Worm (Caenorhabditis elegans) whole organism, young adult: ENCODE measurements around the gene srh-42.

ENCODE experiments used
- B0019.2 ChIP-seq: fragments of 200-800 bp; sonication (Bioruptor generic); conservative IDR thresholded peaks from 2 replicates; pipeline ENCODE4 v1.3.6; 2022; ENCODE audit warnings: missing genetic modification reagents, missing genetic modification characterization, missing compliant biosample characterization
- B0035.1 ChIP-seq: sonication (generic microtip); optimal IDR thresholded peaks from 2 replicates; lab custom pipeline; 2016; ENCODE audit warnings: missing genetic modification characterization, mild to moderate bottlenecking, missing compliant biosample characterization, missing genotype, missing genetic modification reagents
- B0336.3 ChIP-seq: fragments of 200-800 bp; sonication (Bioruptor generic); IDR thresholded peaks from 2 replicates; pipeline ENCODE4 v1.3.6; 2022; ENCODE audit warnings: missing genetic modification characterization, missing compliant biosample characterization
- F33H1.4 ChIP-seq: fragments of 200-800 bp; sonication (Bioruptor generic); IDR thresholded peaks from 2 replicates; pipeline ENCODE4 v1.3.6; 2022; ENCODE audit warnings: missing genetic modification reagents, missing genetic modification characterization, missing compliant biosample characterization
- F39B2.1 ChIP-seq: fragments of 200-800 bp; sonication (Bioruptor generic); IDR thresholded peaks from 2 replicates; pipeline ENCODE4 v1.3.6; 2022; ENCODE audit warnings: missing genetic modification reagents, missing genetic modification characterization, missing compliant biosample characterization
- F52B5.7 ChIP-seq: sonication (generic microtip); optimal IDR thresholded peaks from 2 replicates; lab custom pipeline; 2016; ENCODE audit warnings: mild to moderate bottlenecking, missing genetic modification characterization, missing compliant biosample characterization
- F57A8.1 ChIP-seq: fragments of 200-800 bp; sonication (Bioruptor generic); optimal IDR thresholded peaks from 2 replicates; lab custom pipeline; 2018; ENCODE audit warnings: mild to moderate bottlenecking, missing genetic modification characterization, moderate library complexity, missing compliant biosample characterization
- T07F8.4 ChIP-seq: sonication (generic microtip); optimal IDR thresholded peaks from 2 replicates; lab custom pipeline; 2016; ENCODE audit warnings: mild to moderate bottlenecking, missing genetic modification characterization, moderate library complexity, missing compliant biosample characterization
- Y53G8AR.9 ChIP-seq: fragments of 200-800 bp; sonication (Bioruptor generic); conservative IDR thresholded peaks from 2 replicates; pipeline ENCODE4 v1.3.6; 2022; ENCODE audit warnings: missing genetic modification reagents, missing genetic modification characterization, missing compliant biosample characterization
- Y56A3A.18 ChIP-seq: fragments of 200-800 bp; sonication (Bioruptor generic); IDR thresholded peaks from 2 replicates; pipeline ENCODE4 v1.3.6; 2022; ENCODE audit warnings: missing genetic modification reagents, missing genetic modification characterization, missing compliant biosample characterization
- Y67H2A.10 ChIP-seq: fragments of 200-800 bp; sonication (Bioruptor generic); conservative IDR thresholded peaks from 2 replicates; pipeline ENCODE4 v1.3.6; 2022; ENCODE audit warnings: missing genetic modification reagents, missing genetic modification characterization, missing compliant biosample characterization
- Y95B8A.8 ChIP-seq: fragments of 200-800 bp; sonication (Bioruptor generic); IDR thresholded peaks from 2 replicates; pipeline ENCODE4 v1.3.6; 2022; ENCODE audit warnings: missing genetic modification reagents, missing genetic modification characterization, missing compliant biosample characterization
- attf-5 ChIP-seq: fragments of 200-800 bp; sonication (Bioruptor generic); optimal IDR thresholded peaks from 2 replicates; lab custom pipeline; 2018; ENCODE audit warnings: mild to moderate bottlenecking, missing genetic modification characterization, missing compliant biosample characterization
- attf-6 ChIP-seq: fragments of 200-800 bp; sonication (Bioruptor generic); IDR thresholded peaks from 2 replicates; pipeline ENCODE4 v1.3.6; 2022; ENCODE audit warnings: missing genetic modification reagents, missing genetic modification characterization, missing compliant biosample characterization
- bed-2 ChIP-seq: fragments of 200-800 bp; sonication (Bioruptor generic); IDR thresholded peaks from 2 replicates; pipeline ENCODE4 v1.3.6; 2022; ENCODE audit warnings: missing genetic modification reagents, missing genetic modification characterization, missing compliant biosample characterization
- cebp-2 ChIP-seq: fragments of 200-800 bp; sonication (Bioruptor generic); IDR thresholded peaks from 2 replicates; pipeline ENCODE4 v1.3.6; 2022; ENCODE audit warnings: missing genetic modification characterization, missing compliant biosample characterization
- ceh-40 ChIP-seq: fragments of 200-800 bp; sonication (Bioruptor generic); IDR thresholded peaks from 2 replicates; pipeline ENCODE4 v1.3.6; 2022; ENCODE audit warnings: missing genetic modification characterization, missing compliant biosample characterization
- ceh-91 ChIP-seq: fragments of 200-800 bp; sonication (Bioruptor generic); IDR thresholded peaks from 2 replicates; pipeline ENCODE4 v1.3.6; 2022; ENCODE audit warnings: missing genetic modification reagents, missing genetic modification characterization, missing compliant biosample characterization
- die-1 ChIP-seq: sonication (generic microtip); optimal IDR thresholded peaks from 2 replicates; lab custom pipeline; 2016; ENCODE audit warnings: missing genotype, mild to moderate bottlenecking, missing genetic modification characterization, missing compliant biosample characterization
- efl-1 ChIP-seq: fragments of 150-350 bp; optimal IDR thresholded peaks from 2 replicates; lab custom pipeline; 2014; ENCODE audit warnings: missing biosample characterization, missing genetic modification reagents, missing genetic modification characterization
- egl-44 ChIP-seq: fragments of 200-800 bp; sonication (Bioruptor generic); IDR thresholded peaks from 2 replicates; pipeline ENCODE4 v1.3.6; 2022; ENCODE audit warnings: missing genetic modification reagents, missing genetic modification characterization, missing compliant biosample characterization
- egrh-3 ChIP-seq: fragments of 200-800 bp; sonication (Bioruptor generic); IDR thresholded peaks from 2 replicates; pipeline ENCODE4 v1.3.6; 2022; ENCODE audit warnings: missing genetic modification reagents, missing genetic modification characterization, missing compliant biosample characterization
- ekl-4 ChIP-seq: fragments of 200-800 bp; sonication (Bioruptor generic); IDR thresholded peaks from 2 replicates; pipeline ENCODE4 v1.3.6; 2022; ENCODE audit warnings: missing genetic modification reagents, missing genetic modification characterization, missing compliant biosample characterization
- fkh-3 ChIP-seq: sonication (generic microtip); optimal IDR thresholded peaks from 2 replicates; lab custom pipeline; 2016; ENCODE audit warnings: mild to moderate bottlenecking, missing genetic modification characterization, missing compliant biosample characterization
- hrde-1 ChIP-seq: sonication (generic microtip); optimal IDR thresholded peaks from 2 replicates; lab custom pipeline; 2016; ENCODE audit warnings: missing genetic modification characterization, mild to moderate bottlenecking, missing compliant biosample characterization, moderate library complexity, missing genotype, missing genetic modification reagents, borderline replicate concordance
- let-526 ChIP-seq: fragments of 200-800 bp; sonication (Bioruptor generic); IDR thresholded peaks from 2 replicates; pipeline ENCODE4 v1.3.6; 2022; ENCODE audit warnings: missing genetic modification reagents, missing genetic modification characterization, missing compliant biosample characterization
- lin-26 ChIP-seq: fragments of 200-800 bp; sonication (Bioruptor generic); IDR thresholded peaks from 2 replicates; pipeline ENCODE4 v1.3.6; 2022; ENCODE audit warnings: missing genetic modification reagents, missing genetic modification characterization, missing compliant biosample characterization
- lin-35 ChIP-seq, 3 experiments: fragments of 150-350 bp in 2 of 3; sonication (generic microtip) in 1 of 3; optimal IDR thresholded peaks; 2 replicates each; lab custom pipeline; 2014 to 2018; ENCODE audit warnings: missing biosample characterization in 3 of 3, missing genetic modification characterization in 3 of 3, missing genetic modification reagents in 3 of 3
- lin-54 ChIP-seq: fragments of 200-800 bp; sonication (Bioruptor generic); optimal IDR thresholded peaks from 2 replicates; lab custom pipeline; 2018; ENCODE audit warnings: mild to moderate bottlenecking, missing genetic modification characterization, missing compliant biosample characterization
- lsy-27 ChIP-seq: sonication (generic microtip); optimal IDR thresholded peaks from 2 replicates; lab custom pipeline; 2017; ENCODE audit warnings: missing genetic modification characterization, mild to moderate bottlenecking, missing compliant biosample characterization, antibody characterized with exemption, missing genotype, borderline replicate concordance; ENCODE audit not compliant: insufficient read depth
- mel-28 ChIP-seq: sonication (generic microtip); optimal IDR thresholded peaks from 2 replicates; lab custom pipeline; 2016; ENCODE audit warnings: borderline replicate concordance, mild to moderate bottlenecking, missing genetic modification characterization, missing compliant biosample characterization
- mes-4 ChIP-seq: sonication (generic microtip); optimal IDR thresholded peaks from 2 replicates; lab custom pipeline; 2016; ENCODE audit warnings: missing genotype, missing genetic modification characterization, missing compliant biosample characterization
- mxl-1 ChIP-seq: sonication (generic microtip); optimal IDR thresholded peaks from 2 replicates; lab custom pipeline; 2016; ENCODE audit warnings: missing genetic modification characterization, missing compliant biosample characterization
- nfya-2 ChIP-seq: fragments of 200-800 bp; sonication (Bioruptor generic); IDR thresholded peaks from 2 replicates; pipeline ENCODE4 v1.3.6; 2022; ENCODE audit warnings: missing genetic modification reagents, missing genetic modification characterization, missing compliant biosample characterization
- nhr-179 ChIP-seq: sonication (generic microtip); optimal IDR thresholded peaks from 2 replicates; lab custom pipeline; 2016; ENCODE audit warnings: mild to moderate bottlenecking, missing genetic modification characterization, missing compliant biosample characterization
- sdz-38 ChIP-seq: sonication (generic microtip); optimal IDR thresholded peaks from 2 replicates; lab custom pipeline; 2016; ENCODE audit warnings: missing genotype, missing genetic modification characterization, missing compliant biosample characterization
- snpc-1.3 ChIP-seq: sonication (generic microtip); optimal IDR thresholded peaks from 2 replicates; lab custom pipeline; 2017; ENCODE audit warnings: missing genetic modification characterization, mild to moderate bottlenecking, missing compliant biosample characterization, antibody characterized with exemption, moderate library complexity, missing genotype, missing genetic modification reagents; ENCODE audit not compliant: insufficient read depth
- snpc-4 ChIP-seq, 5 experiments: fragments of 150-350 bp in 1 of 5; sonication (generic microtip) in 4 of 5; optimal IDR thresholded peaks; 2 replicates each; lab custom pipeline; 2014 to 2018; ENCODE audit warnings: missing genetic modification characterization in 5 of 5, missing biosample characterization in 3 of 5, antibody characterized with exemption in 2 of 5, mild to moderate bottlenecking in 2 of 5, missing compliant biosample characterization in 2 of 5, missing genotype in 2 of 5, moderate library complexity in 2 of 5, missing genetic modification reagents in 1 of 5
- tbx-9 ChIP-seq: sonication (generic microtip); optimal IDR thresholded peaks from 2 replicates; lab custom pipeline; 2016; ENCODE audit warnings: borderline replicate concordance, missing genetic modification characterization, inconsistent platforms, missing compliant biosample characterization
- tlf-1 ChIP-seq: fragments of 200-800 bp; sonication (Bioruptor generic); optimal IDR thresholded peaks from 2 replicates; lab custom pipeline; 2018; ENCODE audit warnings: mild to moderate bottlenecking, missing genetic modification characterization, missing compliant biosample characterization
- unc-62 ChIP-seq: fragments of 150-350 bp; optimal IDR thresholded peaks from 2 replicates; lab custom pipeline; 2014; ENCODE audit warnings: missing biosample characterization, missing genetic modification reagents, missing genetic modification characterization
- zim-3 ChIP-seq: sonication (generic microtip); optimal IDR thresholded peaks from 2 replicates; lab custom pipeline; 2017; ENCODE audit warnings: mild to moderate bottlenecking, missing genetic modification characterization, moderate library complexity, missing compliant biosample characterization
- ztf-18 ChIP-seq: sonication (generic microtip); optimal IDR thresholded peaks from 2 replicates; lab custom pipeline; 2016; ENCODE audit warnings: missing genotype, mild to moderate bottlenecking, missing genetic modification characterization, missing compliant biosample characterization
- ztf-25 ChIP-seq: fragments of 200-800 bp; sonication (Bioruptor generic); IDR thresholded peaks from 2 replicates; pipeline ENCODE4 v1.3.6; 2022; ENCODE audit warnings: missing genetic modification reagents, missing genetic modification characterization, missing compliant biosample characterization
- ztf-26 ChIP-seq: sonication (generic microtip); optimal IDR thresholded peaks from 2 replicates; lab custom pipeline; 2017; ENCODE audit warnings: missing genetic modification characterization, missing compliant biosample characterization
- ztf-28 ChIP-seq: fragments of 200-800 bp; sonication (Bioruptor generic); IDR thresholded peaks from 2 replicates; pipeline ENCODE4 v1.3.6; 2022; ENCODE audit warnings: missing genetic modification reagents, missing genetic modification characterization, missing compliant biosample characterization

The srh-42 gene

ce11 chrII:14250147-14250965 lies 38.5 kb downstream of the srh-42 start, which contains the start of gene hmg-1.1 (continued):
- TF ChIP-seq mes-4 (tag; lab: Kevin White, UChicago): no peak
- TF ChIP-seq sdz-38 (tag; lab: Kevin White, UChicago): no peak
- no peak for TF ChIP-seq bed-2 (GFP tag; lab: Robert Waterston, UW)
- 0 out of 2 replicates have a peak, but pooled peaks have one; percentile 54 for TF ChIP-seq ekl-4 (GFP tag; lab: Robert Waterston, UW)
- peak; percentile 29 for TF ChIP-seq zim-3 (tag; lab: Kevin White, UChicago)
- TF ChIP-seq ztf-25 (GFP tag; lab: Robert Waterston, UW): no peak
- no peak for TF ChIP-seq F57A8.1 (GFP tag; lab: Kevin White, UChicago)
- no peak for TF ChIP-seq hrde-1 (tag; lab: Kevin White, UChicago)
- no peak for TF ChIP-seq nhr-179 (tag; lab: Kevin White, UChicago)
- no peak for TF ChIP-seq B0019.2
- TF ChIP-seq lin-26 (GFP tag; lab: Robert Waterston, UW): peak; percentile 56; the same call in 1 of the 2 replicates
- no peak for TF ChIP-seq Y67H2A.10
- 0 out of 2 replicates have a peak, but pooled peaks have one; percentile 49 for TF ChIP-seq ceh-40 (GFP tag; lab: Robert Waterston, UW)
- peak; percentile 22; the same call in 1 of the 2 replicates for TF ChIP-seq egrh-3 (GFP tag; lab: Robert Waterston, UW)
- TF ChIP-seq F39B2.1 (GFP tag; lab: Robert Waterston, UW): no peak
- no peak for TF ChIP-seq mxl-1
- 0 out of 2 replicates have a peak, but pooled peaks have one; percentile 38 for TF ChIP-seq let-526 (GFP tag; lab: Robert Waterston, UW)
- TF ChIP-seq tbx-9 (tag; lab: Kevin White, UChicago): no peak
- TF ChIP-seq unc-62: no peak
- TF ChIP-seq attf-6 (GFP tag; lab: Robert Waterston, UW): no peak
- TF ChIP-seq nfya-2 (GFP tag; lab: Robert Waterston, UW): no peak
- TF ChIP-seq Y56A3A.18: no peak
- peak in 1 of 3 experiments; percentile 75 for TF ChIP-seq lin-35 (GFP tag; optimal IDR thresholded peaks at IDR 0.05; lab: Kevin White, UChicago)
- TF ChIP-seq fkh-3 (tag; lab: Kevin White, UChicago): no peak
- peak; percentile 17 for TF ChIP-seq tlf-1 (GFP tag; lab: Kevin White, UChicago)
- no peak for TF ChIP-seq T07F8.4 (tag; lab: Kevin White, UChicago)
- no peak for TF ChIP-seq mel-28 (tag; lab: Kevin White, UChicago)
- TF ChIP-seq efl-1 (GFP tag; lab: Kevin White, UChicago): no peak
- no peak for TF ChIP-seq F52B5.7
- peak; percentile 81 for TF ChIP-seq attf-5 (GFP tag; lab: Kevin White, UChicago)
- TF ChIP-seq B0336.3: peak; percentile 57
- TF ChIP-seq ztf-26 (tag; lab: Kevin White, UChicago): no peak
- TF ChIP-seq cebp-2: peak; percentile 83; the same call in 1 of the 2 replicates
- TF ChIP-seq Y53G8AR.9: no peak; the same call in 1 of the 2 replicates
- TF ChIP-seq snpc-4 (GFP tag; optimal IDR thresholded peaks at IDR 0.05; lab: Kevin White, UChicago): no peak
- peak; percentile 17 to 70 (median 52) for TF ChIP-seq snpc-4 (tag; optimal IDR thresholded peaks at IDR 0.05; lab: Kevin White, UChicago)
- no peak for TF ChIP-seq B0035.1 (tag; lab: Kevin White, UChicago)
- peak; percentile 75 for TF ChIP-seq lin-54 (GFP tag; lab: Kevin White, UChicago)
- TF ChIP-seq Y95B8A.8: 0 out of 2 replicates have a peak, but pooled peaks have one; percentile 38
- TF ChIP-seq ztf-28: no peak
- TF ChIP-seq ceh-91 (GFP tag; lab: Robert Waterston, UW): no peak
- peak; percentile 82 for TF ChIP-seq ztf-18 (tag; lab: Kevin White, UChicago)
- TF ChIP-seq egl-44 (GFP tag; lab: Robert Waterston, UW): peak; percentile 56; the same call in 1 of the 2 replicates
- no peak for TF ChIP-seq die-1
- no peak for TF ChIP-seq snpc-1.3 (tag; lab: Kevin White, UChicago)
- no peak for TF ChIP-seq lsy-27 (tag; lab: Kevin White, UChicago)
- TF ChIP-seq F33H1.4 (GFP tag; lab: Robert Waterston, UW): no peak
